Worm (Caenorhabditis elegans) whole organism, young adult: ENCODE data around the gene T25D10.4.

Experiments
- B0019.2 ChIP-seq: fragments of 200-800 bp; sonication (Bioruptor generic); conservative IDR thresholded peaks from 2 replicates; pipeline ENCODE4 v1.3.6; 2022; ENCODE audit warnings: missing genetic modification reagents, missing genetic modification characterization, missing compliant biosample characterization
- B0336.3 ChIP-seq: fragments of 200-800 bp; sonication (Bioruptor generic); IDR thresholded peaks from 2 replicates; pipeline ENCODE4 v1.3.6; 2022; ENCODE audit warnings: missing genetic modification characterization, missing compliant biosample characterization
- F10E7.11 ChIP-seq: sonication (generic microtip); optimal IDR thresholded peaks from 2 replicates; lab custom pipeline; 2017; ENCODE audit warnings: mild to moderate bottlenecking, missing genetic modification characterization, moderate library complexity, missing compliant biosample characterization
- F22D6.2 ChIP-seq: sonication (generic microtip); optimal IDR thresholded peaks from 2 replicates; lab custom pipeline; 2016; ENCODE audit warnings: mild to moderate bottlenecking, missing genetic modification characterization, missing compliant biosample characterization
- F37B4.10 ChIP-seq: fragments of 200-800 bp; sonication (Bioruptor generic); IDR thresholded peaks from 2 replicates; pipeline ENCODE4 v1.3.6; 2022; ENCODE audit warnings: missing genetic modification characterization, missing compliant biosample characterization
- F55B11.4 ChIP-seq: sonication (generic microtip); optimal IDR thresholded peaks from 2 replicates; lab custom pipeline; 2016; ENCODE audit warnings: missing compliant biosample characterization, missing genetic modification characterization, borderline replicate concordance; ENCODE audit not compliant: insufficient read depth
- T26A5.8 ChIP-seq: sonication (generic microtip); optimal IDR thresholded peaks from 2 replicates; lab custom pipeline; 2016; ENCODE audit warnings: missing genetic modification characterization, missing compliant biosample characterization
- Y53F4B.3 ChIP-seq: fragments of 200-800 bp; sonication (Bioruptor generic); IDR thresholded peaks from 2 replicates; pipeline ENCODE4 v1.3.6; 2022; ENCODE audit warnings: missing genetic modification reagents, missing genetic modification characterization, missing compliant biosample characterization
- ZK185.1 ChIP-seq: sonication (generic microtip); optimal IDR thresholded peaks from 2 replicates; lab custom pipeline; 2016; ENCODE audit warnings: mild to moderate bottlenecking, missing genetic modification characterization, missing compliant biosample characterization; ENCODE audit not compliant: poor library complexity, severe bottlenecking
- ama-1 ChIP-seq, 3 experiments: fragments of 150-350 bp in 1 of 3; sonication (generic microtip) in 2 of 3; optimal IDR thresholded peaks; 2 replicates each; lab custom pipeline; 2014 to 2018; ENCODE audit warnings: missing biosample characterization in 2 of 3, missing genetic modification characterization in 2 of 3, missing genetic modification reagents in 2 of 3
- aptf-3 ChIP-seq: fragments of 200-800 bp; sonication (Bioruptor generic); IDR thresholded peaks from 2 replicates; pipeline ENCODE4 v1.3.6; 2022; ENCODE audit warnings: missing genetic modification characterization, missing compliant biosample characterization
- atf-7 ChIP-seq: sonication (generic microtip); optimal IDR thresholded peaks from 2 replicates; lab custom pipeline; 2017; ENCODE audit warnings: mild to moderate bottlenecking, missing genetic modification characterization, missing compliant biosample characterization
- athp-1 ChIP-seq: sonication (generic microtip); optimal IDR thresholded peaks from 2 replicates; lab custom pipeline; 2017; ENCODE audit warnings: mild to moderate bottlenecking, missing genetic modification characterization, missing compliant biosample characterization
- bed-2 ChIP-seq: fragments of 200-800 bp; sonication (Bioruptor generic); IDR thresholded peaks from 2 replicates; pipeline ENCODE4 v1.3.6; 2022; ENCODE audit warnings: missing genetic modification reagents, missing genetic modification characterization, missing compliant biosample characterization
- ccch-3 ChIP-seq: fragments of 200-800 bp; sonication (Bioruptor generic); optimal IDR thresholded peaks from 2 replicates; lab custom pipeline; 2018; ENCODE audit warnings: mild to moderate bottlenecking, missing genetic modification characterization, missing compliant biosample characterization
- cebp-2 ChIP-seq: fragments of 200-800 bp; sonication (Bioruptor generic); IDR thresholded peaks from 2 replicates; pipeline ENCODE4 v1.3.6; 2022; ENCODE audit warnings: missing genetic modification characterization, missing compliant biosample characterization
- ceh-27 ChIP-seq: fragments of 200-800 bp; sonication (Bioruptor generic); optimal IDR thresholded peaks from 2 replicates; lab custom pipeline; 2018; ENCODE audit warnings: mild to moderate bottlenecking, missing genetic modification characterization, moderate library complexity, missing compliant biosample characterization
- ceh-58 ChIP-seq: fragments of 200-800 bp; sonication (Bioruptor generic); IDR thresholded peaks from 2 replicates; pipeline ENCODE4 v1.3.6; 2022; ENCODE audit warnings: missing genetic modification characterization, missing compliant biosample characterization
- ceh-91 ChIP-seq: fragments of 200-800 bp; sonication (Bioruptor generic); IDR thresholded peaks from 2 replicates; pipeline ENCODE4 v1.3.6; 2022; ENCODE audit warnings: missing genetic modification reagents, missing genetic modification characterization, missing compliant biosample characterization
- die-1 ChIP-seq: sonication (generic microtip); optimal IDR thresholded peaks from 2 replicates; lab custom pipeline; 2016; ENCODE audit warnings: missing genotype, mild to moderate bottlenecking, missing genetic modification characterization, missing compliant biosample characterization
- dpff-1 ChIP-seq: sonication (generic microtip); optimal IDR thresholded peaks from 2 replicates; lab custom pipeline; 2017; ENCODE audit warnings: mild to moderate bottlenecking, missing genetic modification characterization, missing compliant biosample characterization
- dpl-1 ChIP-seq: fragments of 150-350 bp; optimal IDR thresholded peaks from 2 replicates; lab custom pipeline; 2014; ENCODE audit warnings: missing biosample characterization, missing genetic modification reagents, missing genetic modification characterization
- egl-18 ChIP-seq: fragments of 200-800 bp; sonication (Bioruptor generic); IDR thresholded peaks from 2 replicates; pipeline ENCODE4 v1.3.6; 2022; ENCODE audit warnings: missing genetic modification reagents, missing genetic modification characterization, missing compliant biosample characterization
- egl-44 ChIP-seq: fragments of 200-800 bp; sonication (Bioruptor generic); IDR thresholded peaks from 2 replicates; pipeline ENCODE4 v1.3.6; 2022; ENCODE audit warnings: missing genetic modification reagents, missing genetic modification characterization, missing compliant biosample characterization
- egrh-3 ChIP-seq: fragments of 200-800 bp; sonication (Bioruptor generic); IDR thresholded peaks from 2 replicates; pipeline ENCODE4 v1.3.6; 2022; ENCODE audit warnings: missing genetic modification reagents, missing genetic modification characterization, missing compliant biosample characterization
- ets-4 ChIP-seq: fragments of 200-800 bp; sonication (Bioruptor generic); optimal IDR thresholded peaks from 2 replicates; lab custom pipeline; 2018; ENCODE audit warnings: mild to moderate bottlenecking, missing genetic modification characterization, missing compliant biosample characterization
- gei-17 ChIP-seq: fragments of 200-800 bp; sonication (Bioruptor generic); optimal IDR thresholded peaks from 2 replicates; lab custom pipeline; 2018; ENCODE audit warnings: mild to moderate bottlenecking, missing genetic modification characterization, missing compliant biosample characterization
- him-1 ChIP-seq: sonication (generic microtip); optimal IDR thresholded peaks from 2 replicates; lab custom pipeline; 2016; ENCODE audit warnings: missing genotype, missing genetic modification reagents, missing genetic modification characterization, missing compliant biosample characterization
- hlh-26 ChIP-seq: fragments of 200-800 bp; sonication (Bioruptor generic); conservative IDR thresholded peaks from 2 replicates; pipeline ENCODE4 v1.3.6; 2022; ENCODE audit warnings: missing genetic modification reagents, missing genetic modification characterization, missing compliant biosample characterization
- hsf-1 ChIP-seq: fragments of 200-800 bp; sonication (Bioruptor generic); IDR thresholded peaks from 2 replicates; pipeline ENCODE4 v1.3.6; 2022; ENCODE audit warnings: missing genetic modification reagents, missing genetic modification characterization, missing compliant biosample characterization
- let-607 ChIP-seq, 2 experiments: fragments of 200-800 bp in 1 of 2; sonication (Bioruptor generic) in 1 of 2; sonication (generic microtip) in 1 of 2; optimal IDR thresholded peaks; 2 replicates each; lab custom pipeline; 2016 to 2018; ENCODE audit warnings: mild to moderate bottlenecking in 2 of 2, missing compliant biosample characterization in 2 of 2, missing genetic modification characterization in 2 of 2, moderate library complexity in 2 of 2, missing genotype in 1 of 2
- lin-54 ChIP-seq: fragments of 200-800 bp; sonication (Bioruptor generic); optimal IDR thresholded peaks from 2 replicates; lab custom pipeline; 2018; ENCODE audit warnings: mild to moderate bottlenecking, missing genetic modification characterization, missing compliant biosample characterization
- lsy-27 ChIP-seq: sonication (generic microtip); optimal IDR thresholded peaks from 2 replicates; lab custom pipeline; 2017; ENCODE audit warnings: missing genetic modification characterization, mild to moderate bottlenecking, missing compliant biosample characterization, antibody characterized with exemption, missing genotype, borderline replicate concordance; ENCODE audit not compliant: insufficient read depth
- madf-3 ChIP-seq: fragments of 200-800 bp; sonication (Bioruptor generic); IDR thresholded peaks from 2 replicates; pipeline ENCODE4 v1.3.6; 2022; ENCODE audit warnings: missing genetic modification reagents, missing genetic modification characterization, missing compliant biosample characterization
- madf-8 ChIP-seq: fragments of 200-800 bp; sonication (Bioruptor generic); conservative IDR thresholded peaks from 2 replicates; pipeline ENCODE4 v1.3.6; 2022; ENCODE audit warnings: missing genetic modification reagents, missing genetic modification characterization, missing compliant biosample characterization
- mes-4 ChIP-seq: sonication (generic microtip); optimal IDR thresholded peaks from 2 replicates; lab custom pipeline; 2016; ENCODE audit warnings: missing genotype, missing genetic modification characterization, missing compliant biosample characterization
- nfyb-1 ChIP-seq: fragments of 200-800 bp; sonication (Bioruptor generic); IDR thresholded peaks from 2 replicates; pipeline ENCODE4 v1.3.6; 2022; ENCODE audit warnings: missing genetic modification reagents, missing genetic modification characterization, missing compliant biosample characterization
- nhr-120 ChIP-seq: fragments of 200-800 bp; sonication (Bioruptor generic); IDR thresholded peaks from 2 replicates; pipeline ENCODE4 v1.3.6; 2022; ENCODE audit warnings: missing genetic modification characterization, missing compliant biosample characterization
- snpc-3.4 ChIP-seq: sonication (generic microtip); optimal IDR thresholded peaks from 2 replicates; lab custom pipeline; 2017; ENCODE audit warnings: missing genetic modification characterization, mild to moderate bottlenecking, missing compliant biosample characterization, antibody characterized with exemption, moderate library complexity, missing genotype, missing genetic modification reagents
- snpc-4 ChIP-seq, 5 experiments: fragments of 150-350 bp in 1 of 5; sonication (generic microtip) in 4 of 5; optimal IDR thresholded peaks; 2 replicates each; lab custom pipeline; 2014 to 2018; ENCODE audit warnings: missing genetic modification characterization in 5 of 5, missing biosample characterization in 3 of 5, antibody characterized with exemption in 2 of 5, mild to moderate bottlenecking in 2 of 5, missing compliant biosample characterization in 2 of 5, missing genotype in 2 of 5, moderate library complexity in 2 of 5, missing genetic modification reagents in 1 of 5
- sptf-2 ChIP-seq: fragments of 200-800 bp; sonication (Bioruptor generic); optimal IDR thresholded peaks from 2 replicates; lab custom pipeline; 2018; ENCODE audit warnings: mild to moderate bottlenecking, missing genetic modification characterization, missing compliant biosample characterization
- tbp1 ChIP-seq: fragments of 200-800 bp; sonication (Bioruptor generic); optimal IDR thresholded peaks from 2 replicates; lab custom pipeline; 2018; ENCODE audit warnings: mild to moderate bottlenecking, missing genetic modification characterization, missing compliant biosample characterization
- tbx-9 ChIP-seq: sonication (generic microtip); optimal IDR thresholded peaks from 2 replicates; lab custom pipeline; 2016; ENCODE audit warnings: borderline replicate concordance, missing genetic modification characterization, inconsistent platforms, missing compliant biosample characterization
- tlf-1 ChIP-seq: fragments of 200-800 bp; sonication (Bioruptor generic); optimal IDR thresholded peaks from 2 replicates; lab custom pipeline; 2018; ENCODE audit warnings: mild to moderate bottlenecking, missing genetic modification characterization, missing compliant biosample characterization
- unc-130 ChIP-seq: sonication (generic microtip); optimal IDR thresholded peaks from 2 replicates; lab custom pipeline; 2016; ENCODE audit warnings: missing genetic modification reagents, missing genetic modification characterization, missing compliant biosample characterization
- unc-62 ChIP-seq: fragments of 150-350 bp; optimal IDR thresholded peaks from 2 replicates; lab custom pipeline; 2014; ENCODE audit warnings: missing biosample characterization, missing genetic modification reagents, missing genetic modification characterization
- ztf-26 ChIP-seq: sonication (generic microtip); optimal IDR thresholded peaks from 2 replicates; lab custom pipeline; 2017; ENCODE audit warnings: missing genetic modification characterization, missing compliant biosample characterization
- ztf-28 ChIP-seq: fragments of 200-800 bp; sonication (Bioruptor generic); IDR thresholded peaks from 2 replicates; pipeline ENCODE4 v1.3.6; 2022; ENCODE audit warnings: missing genetic modification reagents, missing genetic modification characterization, missing compliant biosample characterization

The T25D10.4 gene

DNA sequence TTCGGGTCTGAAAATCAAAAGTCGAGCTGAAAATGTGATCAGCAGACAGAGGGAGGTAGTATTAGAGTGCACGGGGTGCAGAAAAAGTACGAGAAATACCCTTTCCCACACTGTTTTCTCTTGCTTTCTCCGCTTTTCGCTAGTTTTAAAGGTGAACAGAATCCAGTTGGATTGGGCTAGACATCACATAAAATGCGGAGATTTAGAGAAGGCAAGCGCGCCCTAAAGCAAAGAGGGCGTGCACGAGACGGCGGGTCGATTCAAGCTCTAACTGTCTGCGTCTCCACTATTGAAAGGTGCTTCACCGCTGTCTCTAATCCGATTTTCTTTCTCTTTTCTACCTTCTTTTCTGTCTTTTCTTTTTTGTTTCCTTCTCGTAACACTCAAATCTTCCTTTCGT, 40.0 kb downstream of the T25D10.4 start (continued):
- no peak for TF ChIP-seq tbx-9 (tag; lab: Kevin White, UChicago)
- peak; percentile 78 for TF ChIP-seq ceh-27 (GFP tag; lab: Kevin White, UChicago)
- no peak for TF ChIP-seq hlh-26 (GFP tag; lab: Robert Waterston, UW)
- peak; percentile 48; the same call in 1 of the 2 replicates for TF ChIP-seq ceh-91 (GFP tag; lab: Robert Waterston, UW)
- peak; percentile 40; the same call in 1 of the 2 replicates for TF ChIP-seq B0019.2 (GFP tag; lab: Robert Waterston, UW)
- TF ChIP-seq tbp1 (GFP tag; lab: Kevin White, UChicago) = peak; percentile 68
- TF ChIP-seq unc-130 (GFP tag; lab: Kevin White, UChicago) = peak; percentile 15
- no peak for TF ChIP-seq dpff-1 (tag; lab: Kevin White, UChicago)
- no peak for TF ChIP-seq cebp-2
- peak; percentile 73 for TF ChIP-seq snpc-3.4 (tag; lab: Kevin White, UChicago)
- TF ChIP-seq mes-4 (tag; lab: Kevin White, UChicago) = no peak
- peak; percentile 74 for TF ChIP-seq ZK185.1
- TF ChIP-seq nhr-120 (GFP tag; lab: Robert Waterston, UW) = no peak
- no peak for TF ChIP-seq unc-62
- no peak for TF ChIP-seq ccch-3 (GFP tag; lab: Kevin White, UChicago)
- TF ChIP-seq T26A5.8 (tag; lab: Kevin White, UChicago) = no peak
- peak; percentile 3 for TF ChIP-seq gei-17
- peak; percentile 76 for TF ChIP-seq B0336.3 (GFP tag; lab: Robert Waterston, UW)
- peak; percentile 67 for TF ChIP-seq athp-1
- TF ChIP-seq let-607 (tag; optimal IDR thresholded peaks at IDR 0.05; lab: Kevin White, UChicago) = no peak
- no peak for TF ChIP-seq F22D6.2 (tag; lab: Kevin White, UChicago)
- no peak for TF ChIP-seq ets-4 (GFP tag; lab: Kevin White, UChicago)
- no peak for TF ChIP-seq bed-2 (GFP tag; lab: Robert Waterston, UW)
- TF ChIP-seq snpc-4 (GFP tag; optimal IDR thresholded peaks at IDR 0.05; lab: Kevin White, UChicago) = no peak
- TF ChIP-seq snpc-4 (tag; optimal IDR thresholded peaks at IDR 0.05; lab: Kevin White, UChicago) = peak; percentile 31 to 63 (median 53)
- TF ChIP-seq F37B4.10 (GFP tag; lab: Robert Waterston, UW) = no peak
- 0 out of 2 replicates have a peak, but pooled peaks have one; percentile 6 for TF ChIP-seq ztf-28
- TF ChIP-seq madf-3 = 0 out of 2 replicates have a peak, but pooled peaks have one; percentile 13
- TF ChIP-seq dpl-1 (GFP tag; lab: Kevin White, UChicago) = no peak
- TF ChIP-seq egl-44 (GFP tag; lab: Robert Waterston, UW) = peak; percentile 49; the same call in 1 of the 2 replicates
- no peak for TF ChIP-seq egl-18 (GFP tag; lab: Robert Waterston, UW)
- TF ChIP-seq ceh-58 (GFP tag; lab: Robert Waterston, UW) = no peak
- TF ChIP-seq madf-8 (GFP tag; lab: Robert Waterston, UW) = peak; percentile 57
- TF ChIP-seq lin-54 (GFP tag; lab: Kevin White, UChicago) = peak; percentile 72
- peak; percentile 41; the same call in 1 of the 2 replicates for TF ChIP-seq egrh-3 (GFP tag; lab: Robert Waterston, UW)
- TF ChIP-seq Y53F4B.3 (GFP tag; lab: Robert Waterston, UW) = no peak
- TF ChIP-seq hsf-1 (GFP tag; lab: Robert Waterston, UW) = no peak
- no peak for TF ChIP-seq aptf-3 (GFP tag; lab: Robert Waterston, UW)
- TF ChIP-seq die-1 (tag; lab: Kevin White, UChicago) = no peak
- no peak for TF ChIP-seq lsy-27 (tag; lab: Kevin White, UChicago)
- no peak for TF ChIP-seq ama-1 (optimal IDR thresholded peaks at IDR 0.05; lab: Kevin White, UChicago)
- TF ChIP-seq ama-1 (GFP tag; optimal IDR thresholded peaks at IDR 0.05; lab: Kevin White, UChicago) = no peak
- TF ChIP-seq him-1 = no peak
- no peak for TF ChIP-seq F55B11.4
- TF ChIP-seq F10E7.11 (tag; lab: Kevin White, UChicago) = no peak
- no peak for TF ChIP-seq sptf-2
- TF ChIP-seq atf-7 = peak; percentile 31
- peak; percentile 20 for TF ChIP-seq ztf-26 (tag; lab: Kevin White, UChicago)
- peak; percentile 58 for TF ChIP-seq tlf-1 (GFP tag; lab: Kevin White, UChicago)
- TF ChIP-seq nfyb-1 = peak; percentile 80
